Worm (Caenorhabditis elegans) whole organism, young adult: ENCODE results near the gene T08G5.3.

Source experiments
- B0261.1 ChIP-seq: sonication (generic microtip); optimal IDR thresholded peaks from 2 replicates; lab custom pipeline; 2016; ENCODE audit warnings: mild to moderate bottlenecking, missing genetic modification characterization, moderate library complexity, missing compliant biosample characterization
- T26A5.8 ChIP-seq: sonication (generic microtip); optimal IDR thresholded peaks from 2 replicates; lab custom pipeline; 2016; ENCODE audit warnings: missing genetic modification characterization, missing compliant biosample characterization
- atf-7 ChIP-seq: sonication (generic microtip); optimal IDR thresholded peaks from 2 replicates; lab custom pipeline; 2017; ENCODE audit warnings: mild to moderate bottlenecking, missing genetic modification characterization, missing compliant biosample characterization
- attf-3 ChIP-seq: fragments of 200-800 bp; sonication (Bioruptor generic); conservative IDR thresholded peaks from 2 replicates; pipeline ENCODE4 v1.3.6; 2022; ENCODE audit warnings: missing genetic modification reagents, missing genetic modification characterization, missing compliant biosample characterization
- him-1 ChIP-seq: sonication (generic microtip); optimal IDR thresholded peaks from 2 replicates; lab custom pipeline; 2016; ENCODE audit warnings: missing genotype, missing genetic modification reagents, missing genetic modification characterization, missing compliant biosample characterization
- nfyb-1 ChIP-seq: fragments of 200-800 bp; sonication (Bioruptor generic); IDR thresholded peaks from 2 replicates; pipeline ENCODE4 v1.3.6; 2022; ENCODE audit warnings: missing genetic modification reagents, missing genetic modification characterization, missing compliant biosample characterization
- pha-4 ChIP-seq: fragments of 150-350 bp; sonication (generic microtip); optimal IDR thresholded peaks from 2 replicates; lab custom pipeline; 2014; ENCODE audit warnings: missing biosample characterization, missing genetic modification reagents, missing genetic modification characterization
- snpc-4 ChIP-seq, 5 experiments: fragments of 150-350 bp in 1 of 5; sonication (generic microtip) in 4 of 5; optimal IDR thresholded peaks; 2 replicates each; lab custom pipeline; 2014 to 2018; ENCODE audit warnings: missing genetic modification characterization in 5 of 5, missing biosample characterization in 3 of 5, antibody characterized with exemption in 2 of 5, mild to moderate bottlenecking in 2 of 5, missing compliant biosample characterization in 2 of 5, missing genotype in 2 of 5, moderate library complexity in 2 of 5, missing genetic modification reagents in 1 of 5
- ztf-3 ChIP-seq: fragments of 200-800 bp; sonication (Bioruptor generic); optimal IDR thresholded peaks from 2 replicates; lab custom pipeline; 2018; ENCODE audit warnings: mild to moderate bottlenecking, missing genetic modification characterization, missing compliant biosample characterization

ce11 chrV:14027384-14027783, at the start of gene T08G5.3:
- TF ChIP-seq pha-4 (tag; lab: Kevin White, UChicago) (no peak), him-1 (tag; lab: Kevin White, UChicago) (no peak), atf-7 (tag; lab: Kevin White, UChicago) (no peak), nfyb-1 (no peak), B0261.1 (no peak), snpc-4 (GFP tag; optimal IDR thresholded peaks at IDR 0.05; lab: Kevin White, UChicago) (no peak), snpc-4 (tag; optimal IDR thresholded peaks at IDR 0.05; lab: Kevin White, UChicago) (no peak), ztf-3 (GFP tag; lab: Kevin White, UChicago) (no peak), T26A5.8 (tag; lab: Kevin White, UChicago) (no peak), attf-3 (GFP tag; lab: Robert Waterston, UW) (no peak)
